Worm (Caenorhabditis elegans): ENCODE data around the gene sym-2.

ce11 chrII:9170851-9171250 is 17.4 kb downstream of the sym-2 start:
- TF ChIP-seq ztf-23 (GFP tag; IDR thresholded peaks at IDR 0.05): no peak
- no peak for TF ChIP-seq med-1 (GFP tag; optimal IDR thresholded peaks at IDR 0.05; ENCODE audit: insufficient read depth)
- no peak for TF ChIP-seq flt-1 (GFP tag; IDR thresholded peaks at IDR 0.05)
- no peak for TF ChIP-seq tab-1 (GFP tag; IDR thresholded peaks at IDR 0.05)
- TF ChIP-seq klf-2 (GFP tag; conservative IDR thresholded peaks at IDR 0.05): no peak

Measured in whole organism, midembryonic.